Worm (Caenorhabditis elegans) whole organism, L4 larva: ENCODE data around the gene sftb-1.

Source experiments
- F10B5.3 ChIP-seq: sonication (generic microtip); optimal IDR thresholded peaks from 2 replicates; lab custom pipeline; 2016; ENCODE audit warnings: mild to moderate bottlenecking, missing genetic modification characterization, missing compliant biosample characterization
- F26F4.8 ChIP-seq: fragments of 200-800 bp; sonication (Bioruptor generic); conservative IDR thresholded peaks from 2 replicates; pipeline ENCODE4 v1.3.6; 2022; ENCODE audit warnings: missing genetic modification characterization, missing compliant biosample characterization
- F44E2.7 ChIP-seq: fragments of 200-800 bp; sonication (Bioruptor generic); IDR thresholded peaks from 2 replicates; pipeline ENCODE4 v2.1.2; 2022; ENCODE audit warnings: missing genetic modification characterization, missing compliant biosample characterization
- F49E8.2 ChIP-seq: sonication (generic microtip); optimal IDR thresholded peaks from 2 replicates; lab custom pipeline; 2016; ENCODE audit warnings: missing compliant biosample characterization, mild to moderate bottlenecking, missing genetic modification characterization, borderline replicate concordance
- Y105C5A.15 ChIP-seq: fragments of 200-800 bp; sonication (Bioruptor generic); IDR thresholded peaks from 2 replicates; pipeline ENCODE4 v1.3.6; 2022; ENCODE audit warnings: missing genetic modification characterization, missing compliant biosample characterization
- Y48G9A.11 ChIP-seq: fragments of 200-800 bp; sonication (Bioruptor generic); IDR thresholded peaks from 2 replicates; pipeline ENCODE4 v1.3.6; 2022; ENCODE audit warnings: missing genetic modification reagents, missing genetic modification characterization, missing compliant biosample characterization
- Y5F2A.4 ChIP-seq: fragments of 200-800 bp; sonication (Bioruptor generic); optimal IDR thresholded peaks from 2 replicates; lab custom pipeline; 2018; ENCODE audit warnings: mild to moderate bottlenecking, missing genetic modification characterization, missing compliant biosample characterization
- ZK337.2 ChIP-seq: fragments of 200-800 bp; sonication (Bioruptor generic); IDR thresholded peaks from 2 replicates; pipeline ENCODE4 v1.3.6; 2022; ENCODE audit warnings: missing genetic modification reagents, missing genetic modification characterization, missing compliant biosample characterization
- aha-1 ChIP-seq: fragments of 150-350 bp; peaks from one replicate; lab custom pipeline; 2014; ENCODE audit warnings: missing biosample characterization, missing genetic modification characterization
- aly-2 ChIP-seq: sonication (generic microtip); optimal IDR thresholded peaks from 2 replicates; lab custom pipeline; 2018; ENCODE audit warnings: missing biosample characterization, missing genetic modification characterization
- arid-1 ChIP-seq: fragments of 200-800 bp; sonication (Bioruptor generic); conservative IDR thresholded peaks from 2 replicates; pipeline ENCODE4 v1.3.6; 2022; ENCODE audit warnings: missing genetic modification reagents, missing genetic modification characterization, missing compliant biosample characterization
- ceh-20 ChIP-seq: fragments of 200-800 bp; sonication (Bioruptor generic); IDR thresholded peaks from 2 replicates; pipeline ENCODE4 v1.3.6; 2022; ENCODE audit warnings: missing genetic modification reagents, missing genetic modification characterization, missing compliant biosample characterization
- ceh-44 ChIP-seq: fragments of 200-800 bp; sonication (Bioruptor generic); IDR thresholded peaks from 2 replicates; pipeline ENCODE4 v1.3.6; 2022; ENCODE audit warnings: missing genetic modification reagents, missing genetic modification characterization, missing compliant biosample characterization
- daf-19 ChIP-seq: fragments of 200-800 bp; sonication (Bioruptor generic); conservative IDR thresholded peaks from 2 replicates; pipeline ENCODE4 v1.3.6; 2022; ENCODE audit warnings: missing genetic modification characterization, missing compliant biosample characterization
- dve-1 ChIP-seq: sonication (generic microtip); optimal IDR thresholded peaks from 2 replicates; lab custom pipeline; 2017; ENCODE audit warnings: antibody characterized with exemption, mild to moderate bottlenecking, missing genetic modification characterization, missing compliant biosample characterization; ENCODE audit not compliant: insufficient read depth
- egl-27 ChIP-seq: sonication (generic microtip); optimal IDR thresholded peaks from 3 replicates; lab custom pipeline; 2017; ENCODE audit warnings: missing biosample characterization, missing genetic modification reagents, missing genetic modification characterization
- egl-43 ChIP-seq: fragments of 200-800 bp; sonication (Bioruptor generic); IDR thresholded peaks from 2 replicates; pipeline ENCODE4 v1.3.6; 2022; ENCODE audit warnings: missing genetic modification reagents, missing genetic modification characterization, missing compliant biosample characterization
- fkh-10 ChIP-seq: fragments of 150-350 bp; optimal IDR thresholded peaks from 2 replicates; lab custom pipeline; 2014; ENCODE audit warnings: missing biosample characterization, missing genetic modification reagents, missing genetic modification characterization
- hif-1 ChIP-seq, 2 experiments: sonication (generic microtip); optimal IDR thresholded peaks; 2 replicates each; lab custom pipeline; 2016 to 2017; ENCODE audit warnings: missing compliant biosample characterization in 2 of 2, missing genetic modification characterization in 2 of 2, missing genetic modification reagents in 2 of 2, missing genotype in 2 of 2, mild to moderate bottlenecking in 1 of 2
- hlh-11 ChIP-seq: fragments of 200-800 bp; sonication (Bioruptor generic); optimal IDR thresholded peaks from 2 replicates; lab custom pipeline; 2018; ENCODE audit warnings: mild to moderate bottlenecking, missing genetic modification characterization, missing compliant biosample characterization
- hlh-30 ChIP-seq: sonication (generic microtip); optimal IDR thresholded peaks from 2 replicates; lab custom pipeline; 2017; ENCODE audit warnings: antibody characterized with exemption, mild to moderate bottlenecking, missing genetic modification characterization, missing compliant biosample characterization; ENCODE audit not compliant: insufficient read depth
- lim-7 ChIP-seq: fragments of 200-800 bp; sonication (Bioruptor generic); IDR thresholded peaks from 2 replicates; pipeline ENCODE4 v1.3.6; 2022; ENCODE audit warnings: missing genetic modification characterization, missing compliant biosample characterization
- lir-3 ChIP-seq: sonication (generic microtip); optimal IDR thresholded peaks from 2 replicates; lab custom pipeline; 2016; ENCODE audit warnings: mild to moderate bottlenecking, missing genetic modification characterization, missing compliant biosample characterization
- madf-5 ChIP-seq, 2 experiments: fragments of 200-800 bp; sonication (Bioruptor generic); IDR thresholded peaks; 2 replicates each; pipeline ENCODE4 v1.3.6; 2022; ENCODE audit warnings: missing compliant biosample characterization in 2 of 2, missing genetic modification characterization in 2 of 2
- mxl-2 ChIP-seq: fragments of 200-800 bp; sonication (Bioruptor generic); conservative IDR thresholded peaks from 2 replicates; pipeline ENCODE4 v1.3.6; 2022; ENCODE audit warnings: missing genetic modification reagents, missing genetic modification characterization, missing compliant biosample characterization
- mxl-3 ChIP-seq: fragments of 200-800 bp; sonication (Bioruptor generic); optimal IDR thresholded peaks from 2 replicates; lab custom pipeline; 2018; ENCODE audit warnings: mild to moderate bottlenecking, missing genetic modification characterization, missing compliant biosample characterization
- nhr-10 ChIP-seq: fragments of 150-350 bp; optimal IDR thresholded peaks from 2 replicates; lab custom pipeline; 2014; ENCODE audit warnings: missing biosample characterization, missing genetic modification characterization
- nhr-111 ChIP-seq: fragments of 200-800 bp; sonication (Bioruptor generic); optimal IDR thresholded peaks from 2 replicates; lab custom pipeline; 2018; ENCODE audit warnings: mild to moderate bottlenecking, missing genetic modification characterization, missing compliant biosample characterization
- nhr-41 ChIP-seq: fragments of 200-800 bp; sonication (Bioruptor generic); IDR thresholded peaks from 2 replicates; pipeline ENCODE4 v1.3.6; 2022; ENCODE audit warnings: missing genetic modification reagents, missing genetic modification characterization, missing compliant biosample characterization
- nhr-6 ChIP-seq: fragments of 150-350 bp; optimal IDR thresholded peaks from 2 replicates; lab custom pipeline; 2014; ENCODE audit warnings: missing biosample characterization, missing genetic modification characterization
- pha-4 ChIP-seq, 2 experiments: fragments of 150-350 bp in 1 of 2; fragments of 200-800 bp in 1 of 2; sonication (Bioruptor generic) in 1 of 2; IDR thresholded peaks in 1 of 2; optimal IDR thresholded peaks in 1 of 2; 2 replicates each; pipeline versions ENCODE4 v1.3.6 to Lab custom; 2014 to 2022; ENCODE audit warnings: missing genetic modification characterization in 2 of 2, missing genetic modification reagents in 2 of 2, missing biosample characterization in 1 of 2, missing compliant biosample characterization in 1 of 2
- sdz-12 ChIP-seq: fragments of 200-800 bp; sonication (Bioruptor generic); optimal IDR thresholded peaks from 2 replicates; lab custom pipeline; 2018; ENCODE audit warnings: mild to moderate bottlenecking, missing genetic modification characterization, missing compliant biosample characterization
- snpc-1.2 ChIP-seq: fragments of 200-800 bp; sonication (Bioruptor generic); IDR thresholded peaks from 2 replicates; pipeline ENCODE4 v1.3.6; 2022; ENCODE audit warnings: missing genetic modification reagents, missing genetic modification characterization, missing compliant biosample characterization
- spr-1 ChIP-seq: sonication (generic microtip); optimal IDR thresholded peaks from 2 replicates; lab custom pipeline; 2016; ENCODE audit warnings: mild to moderate bottlenecking, missing genetic modification characterization, missing compliant biosample characterization
- spr-3 ChIP-seq: fragments of 200-800 bp; sonication (Bioruptor generic); optimal IDR thresholded peaks from 2 replicates; lab custom pipeline; 2018; ENCODE audit warnings: mild to moderate bottlenecking, missing genetic modification characterization, missing compliant biosample characterization
- unc-62 ChIP-seq, 3 experiments: fragments of 150-350 bp in 1 of 3; sonication (generic microtip); optimal IDR thresholded peaks in 2 of 3; peaks in 1 of 3; 1 replicate in 1 of 3; 2 replicates in 2 of 3; lab custom pipeline; 2014 to 2017; ENCODE audit warnings: missing biosample characterization in 3 of 3, missing genetic modification characterization in 3 of 3, missing genetic modification reagents in 3 of 3, missing genotype in 1 of 3
- zfp-2 ChIP-seq: sonication (generic microtip); optimal IDR thresholded peaks from 2 replicates; lab custom pipeline; 2016; ENCODE audit warnings: mild to moderate bottlenecking, missing genetic modification characterization, missing compliant biosample characterization
- zip-2 ChIP-seq: fragments of 150-350 bp; optimal IDR thresholded peaks from 2 replicates; lab custom pipeline; 2014; ENCODE audit warnings: missing biosample characterization, missing genetic modification characterization

Gene sftb-1

DNA sequence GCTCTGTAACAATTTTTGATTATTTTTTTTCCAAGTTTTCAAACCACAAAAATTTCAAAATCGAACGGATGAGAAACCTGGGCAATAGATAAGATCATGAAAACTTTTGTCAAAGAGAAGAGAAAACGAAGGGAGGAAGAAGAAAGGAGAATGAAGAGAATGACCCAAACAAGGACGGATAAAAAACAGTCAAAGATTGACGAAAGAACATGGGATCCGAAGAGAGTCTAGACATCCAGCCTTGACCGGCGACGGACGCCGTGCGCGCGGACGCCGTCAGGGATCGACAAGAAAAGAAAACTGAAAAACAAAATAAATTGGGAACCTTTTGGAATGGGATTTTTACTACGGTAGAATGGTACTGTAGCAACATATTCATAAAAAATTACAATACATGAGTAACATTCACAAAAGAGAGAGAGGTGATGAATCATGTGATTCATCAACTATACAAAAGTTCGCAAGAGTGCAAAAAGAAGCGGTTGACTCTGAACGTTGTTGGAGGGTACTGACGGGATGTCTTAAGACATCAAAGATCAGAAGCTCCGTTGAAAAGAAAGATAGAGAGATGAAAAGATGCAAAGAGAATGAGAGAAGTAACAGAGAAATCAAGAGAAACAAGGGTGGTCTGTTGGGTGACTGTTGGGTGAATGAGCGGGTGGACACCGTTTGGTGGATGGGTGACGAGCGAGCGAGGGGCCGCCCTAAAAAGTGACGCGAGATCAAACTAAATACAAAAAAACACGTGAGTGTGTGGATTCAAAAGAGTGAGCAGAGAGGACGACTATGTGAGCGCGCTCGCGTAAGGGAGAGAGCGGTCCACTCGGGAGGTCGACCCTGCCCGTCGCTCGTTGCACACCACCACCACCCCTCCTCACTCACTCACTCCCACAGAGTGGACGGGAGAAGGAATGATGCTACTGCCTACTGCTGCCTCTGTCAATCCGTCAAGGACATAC, 11.4 kb upstream of the sftb-1 start, which contains the start of gene sup-26 (continued):
- TF ChIP-seq F49E8.2 (tag; lab: Kevin White, UChicago) (no peak), dve-1 (tag; lab: Kevin White, UChicago) (peak; percentile 5), egl-43 (GFP tag; lab: Robert Waterston, UW) (no peak), nhr-6 (tag; lab: Kevin White, UChicago) (peak; percentile 90), zip-2 (tag; lab: Kevin White, UChicago) (no peak), mxl-2 (no peak), hlh-30 (tag; lab: Kevin White, UChicago) (peak; percentile 47), F44E2.7 (no peak), mxl-3 (GFP tag; lab: Kevin White, UChicago) (no peak), hlh-11 (tag; lab: Kevin White, UChicago) (peak; percentile 41), daf-19 (GFP tag; lab: Robert Waterston, UW) (no peak), sdz-12 (GFP tag; lab: Kevin White, UChicago) (peak; percentile 20), ZK337.2 (no peak), nhr-10 (no peak), Y5F2A.4 (GFP tag; lab: Kevin White, UChicago) (no peak), hif-1 (tag; optimal IDR thresholded peaks at IDR 0.05; lab: Kevin White, UChicago) (no peak), Y48G9A.11 (no peak), Y105C5A.15 (GFP tag; lab: Robert Waterston, UW) (no peak), nhr-111 (GFP tag; lab: Kevin White, UChicago) (no peak), egl-27 (tag; lab: Kevin White, UChicago) (no peak), aha-1 (peak; percentile 90), spr-1 (tag; lab: Kevin White, UChicago) (no peak), lir-3 (tag; lab: Kevin White, UChicago) (no peak), spr-3 (GFP tag; lab: Kevin White, UChicago) (no peak), F26F4.8 (no peak), nhr-41 (GFP tag; lab: Robert Waterston, UW) (no peak), pha-4 (GFP tag; IDR thresholded peaks at IDR 0.05; lab: Robert Waterston, UW) (no peak), pha-4 (tag; optimal IDR thresholded peaks at IDR 0.05; lab: Kevin White, UChicago) (peak; percentile 32), ceh-20 (GFP tag; lab: Robert Waterston, UW) (no peak), lim-7 (GFP tag; lab: Robert Waterston, UW) (no peak), zfp-2 (tag; lab: Kevin White, UChicago) (no peak), fkh-10 (GFP tag; lab: Kevin White, UChicago) (no peak), madf-5 (GFP tag; IDR thresholded peaks at IDR 0.05; lab: Robert Waterston, UW) (no peak), unc-62 (GFP tag; optimal IDR thresholded peaks at IDR 0.05 in 1 of 2; lab: Kevin White, UChicago) (peak in 1 of 2 experiments; percentile 57), unc-62 (tag; optimal IDR thresholded peaks at IDR 0.05; lab: Kevin White, UChicago) (no peak)

DNA sequence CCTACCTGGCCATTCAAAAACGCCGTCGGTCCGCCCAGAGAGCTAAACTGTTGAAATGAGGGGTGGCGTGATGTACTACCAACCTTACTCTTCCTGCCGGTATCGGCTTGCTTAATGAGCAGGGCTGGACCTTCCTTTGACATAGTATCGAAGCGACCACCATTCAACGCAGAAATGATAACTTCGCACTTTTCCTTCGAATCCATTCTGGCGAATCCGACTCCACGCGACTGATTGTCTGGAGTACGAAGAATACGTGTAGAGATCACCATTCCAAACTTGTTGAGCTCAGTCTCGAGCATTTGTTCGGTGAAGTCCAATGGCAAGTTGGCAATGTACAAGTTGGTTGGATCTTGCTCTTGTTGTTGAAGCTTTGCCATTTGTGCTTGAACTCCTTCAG, 9.1 kb upstream of the sftb-1 start:
- TF ChIP-seq spr-3 (GFP tag; lab: Kevin White, UChicago) (no peak), unc-62 (GFP tag; optimal IDR thresholded peaks at IDR 0.05 in 1 of 2; lab: Kevin White, UChicago) (peak in 1 of 2 experiments; percentile 47), unc-62 (tag; optimal IDR thresholded peaks at IDR 0.05; lab: Kevin White, UChicago) (no peak), dve-1 (tag; lab: Kevin White, UChicago) (no peak), arid-1 (GFP tag; lab: Robert Waterston, UW) (no peak), snpc-1.2 (GFP tag; lab: Robert Waterston, UW) (no peak), aly-2 (tag; lab: Kevin White, UChicago) (no peak), F10B5.3 (tag; lab: Kevin White, UChicago) (no peak), egl-43 (GFP tag; lab: Robert Waterston, UW) (peak; percentile 16; the same call in 1 of the 2 replicates), ceh-44 (no peak), madf-5 (GFP tag; IDR thresholded peaks at IDR 0.05; lab: Robert Waterston, UW) (no peak)
